Fruit fly (Drosophila melanogaster) whole organism, embryonic: ENCODE data around the gene Polr1C.

Source experiments
- Abd-B ChIP-seq: fragments of 200-800 bp; sonication (Bioruptor generic); optimal IDR thresholded peaks from 2 replicates; lab custom pipeline; 2018; ENCODE audit warnings: missing biosample characterization, mild to moderate bottlenecking, missing genetic modification characterization, moderate library complexity
- CG1024 ChIP-seq: fragments of 200-800 bp; sonication (Bioruptor generic); IDR thresholded peaks from 2 replicates; pipeline ENCODE4 v1.3.6; 2022; ENCODE audit warnings: missing biosample characterization, missing genetic modification characterization
- CG10274 ChIP-seq: fragments of 200-800 bp; sonication (Bioruptor generic); optimal IDR thresholded peaks from 3 replicates; lab custom pipeline; 2017; ENCODE audit warnings: missing biosample characterization, mild to moderate bottlenecking, missing genetic modification characterization
- CG10565 ChIP-seq: fragments of 200-800 bp; sonication (Bioruptor generic); optimal IDR thresholded peaks from 3 replicates; lab custom pipeline; 2016; ENCODE audit warnings: missing biosample characterization, mild to moderate bottlenecking, missing genetic modification characterization
- CG11504 ChIP-seq: fragments of 200-800 bp; sonication (Bioruptor generic); optimal IDR thresholded peaks from 3 replicates; lab custom pipeline; 2019; ENCODE audit warnings: missing biosample characterization, mild to moderate bottlenecking, missing genetic modification characterization, moderate library complexity
- CG12104 ChIP-seq: fragments of 200-800 bp; sonication (Bioruptor generic); optimal IDR thresholded peaks from 3 replicates; lab custom pipeline; 2016; ENCODE audit warnings: missing biosample characterization, missing genetic modification characterization
- CG12942 ChIP-seq: fragments of 200-800 bp; sonication (Bioruptor generic); optimal IDR thresholded peaks from 3 replicates; lab custom pipeline; 2016; ENCODE audit warnings: missing biosample characterization, missing genetic modification characterization
- CG13123 ChIP-seq: fragments of 200-800 bp; sonication (Bioruptor generic); optimal IDR thresholded peaks from 2 replicates; lab custom pipeline; 2016; ENCODE audit warnings: missing biosample characterization, missing genetic modification characterization
- CG15073 ChIP-seq: fragments of 200-800 bp; sonication (Bioruptor generic); optimal IDR thresholded peaks from 2 replicates; lab custom pipeline; 2016; ENCODE audit warnings: missing biosample characterization, missing genetic modification characterization
- CG15514 ChIP-seq: fragments of 200-800 bp; sonication (Bioruptor generic); optimal IDR thresholded peaks from 3 replicates; lab custom pipeline; 2017; ENCODE audit warnings: missing biosample characterization, missing genetic modification characterization, mild to moderate bottlenecking, moderate library complexity, missing genetic modification reagents
- CG16813 ChIP-seq: fragments of 200-800 bp; sonication (Bioruptor generic); IDR thresholded peaks from 3 replicates; pipeline ENCODE4 v1.3.6; 2022; ENCODE audit warnings: missing biosample characterization, missing genetic modification characterization; ENCODE audit not compliant: partially characterized antibody
- CG18764 ChIP-seq: fragments of 200-800 bp; sonication (Bioruptor generic); optimal IDR thresholded peaks from 3 replicates; lab custom pipeline; 2016; ENCODE audit warnings: missing biosample characterization, missing genetic modification characterization
- CG30431 ChIP-seq: fragments of 200-800 bp; sonication (Bioruptor generic); optimal IDR thresholded peaks from 2 replicates; lab custom pipeline; 2017; ENCODE audit warnings: missing biosample characterization, missing genetic modification characterization
- CG4328 ChIP-seq: fragments of 200-800 bp; sonication (Bioruptor generic); optimal IDR thresholded peaks from 3 replicates; lab custom pipeline; 2017; ENCODE audit warnings: missing biosample characterization, missing genetic modification reagents, missing genetic modification characterization
- CG7372 ChIP-seq: fragments of 200-800 bp; sonication (Bioruptor generic); IDR thresholded peaks from 2 replicates; pipeline ENCODE4 v1.3.6; 2022; ENCODE audit warnings: missing biosample characterization, missing genetic modification characterization
- CG8281 ChIP-seq: fragments of 200-800 bp; sonication (Bioruptor generic); optimal IDR thresholded peaks from 2 replicates; lab custom pipeline; 2018; ENCODE audit warnings: missing biosample characterization, mild to moderate bottlenecking, missing genetic modification characterization, moderate library complexity
- CHES-1-like ChIP-seq: fragments of 200-800 bp; sonication (Bioruptor generic); optimal IDR thresholded peaks from 2 replicates; lab custom pipeline; 2016; ENCODE audit warnings: missing biosample characterization, missing genetic modification characterization
- CkIIα-i1 ChIP-seq: fragments of 200-800 bp; sonication (Bioruptor generic); IDR thresholded peaks from 2 replicates; pipeline ENCODE4 v1.3.6; 2022; ENCODE audit warnings: missing biosample characterization, missing genetic modification characterization
- D ChIP-seq, 2 experiments: fragments of 200-800 bp in 1 of 2; fragments of >200 bp in 1 of 2; sonication (Bioruptor generic) in 1 of 2; optimal IDR thresholded peaks; 2 replicates in 1 of 2; 3 replicates in 1 of 2; lab custom pipeline; 2017; ENCODE audit warnings: mild to moderate bottlenecking in 1 of 2, missing biosample characterization in 1 of 2, missing genetic modification characterization in 1 of 2, missing genetic modification reagents in 1 of 2
- Dad ChIP-seq: fragments of 200-800 bp; sonication (Bioruptor generic); optimal IDR thresholded peaks from 3 replicates; lab custom pipeline; 2016; ENCODE audit warnings: missing biosample characterization, missing genetic modification characterization
- Dref ChIP-seq: fragments of 200-800 bp; sonication (Bioruptor generic); IDR thresholded peaks from 2 replicates; pipeline ENCODE4 v1.3.6; 2022; ENCODE audit warnings: missing biosample characterization, missing genetic modification characterization
- Elba2 ChIP-seq: fragments of 200-800 bp; sonication (Bioruptor generic); optimal IDR thresholded peaks from 3 replicates; lab custom pipeline; 2016; ENCODE audit warnings: missing biosample characterization, missing genetic modification characterization
- Lhr ChIP-seq: fragments of 200-800 bp; sonication (Bioruptor generic); optimal IDR thresholded peaks from 3 replicates; lab custom pipeline; 2017; ENCODE audit warnings: mild to moderate bottlenecking, missing biosample characterization, missing genetic modification reagents, missing genetic modification characterization
- Sry-β ChIP-seq: fragments of 200-800 bp; sonication (Bioruptor generic); optimal IDR thresholded peaks from 2 replicates; lab custom pipeline; 2018; ENCODE audit warnings: missing biosample characterization, mild to moderate bottlenecking, missing genetic modification characterization, moderate library complexity
- TFAM ChIP-seq: fragments of 200-800 bp; sonication (Bioruptor generic); optimal IDR thresholded peaks from 2 replicates; lab custom pipeline; 2017; ENCODE audit warnings: missing biosample characterization, missing genetic modification characterization, inconsistent platforms
- Tbp ChIP-seq: fragments of >200 bp; optimal IDR thresholded peaks from 2 replicates; lab custom pipeline; 2018; ENCODE audit warnings: missing biosample characterization, missing genetic modification characterization
- Xrp1 ChIP-seq: fragments of 200-800 bp; sonication (Bioruptor generic); IDR thresholded peaks from 2 replicates; pipeline ENCODE4 v1.3.6; 2022; ENCODE audit warnings: missing biosample characterization, missing genetic modification characterization
- btn ChIP-seq: fragments of 200-800 bp; sonication (Bioruptor generic); optimal IDR thresholded peaks from 2 replicates; lab custom pipeline; 2016; ENCODE audit warnings: missing biosample characterization, missing genetic modification characterization
- crc ChIP-seq: fragments of 200-800 bp; sonication (Bioruptor generic); optimal IDR thresholded peaks from 2 replicates; lab custom pipeline; 2016; ENCODE audit warnings: missing biosample characterization, missing genetic modification characterization
- crp ChIP-seq, 2 experiments: fragments of 200-800 bp; sonication (Bioruptor generic); optimal IDR thresholded peaks; 2 replicates in 1 of 2; 3 replicates in 1 of 2; lab custom pipeline; 2017; ENCODE audit warnings: missing biosample characterization in 2 of 2, missing genetic modification characterization in 2 of 2, mild to moderate bottlenecking in 1 of 2, moderate library complexity in 1 of 2
- cwo ChIP-seq: fragments of 200-800 bp; sonication (Bioruptor generic); optimal IDR thresholded peaks from 3 replicates; lab custom pipeline; 2017; ENCODE audit warnings: missing biosample characterization, missing genetic modification characterization, mild to moderate bottlenecking, moderate library complexity, missing genetic modification reagents
- disco-r ChIP-seq: fragments of 200-800 bp; sonication (Bioruptor generic); optimal IDR thresholded peaks from 2 replicates; lab custom pipeline; 2016; ENCODE audit warnings: missing biosample characterization, missing genetic modification characterization
- dmrt11E ChIP-seq: fragments of 200-800 bp; sonication (Bioruptor generic); optimal IDR thresholded peaks from 3 replicates; lab custom pipeline; 2018; ENCODE audit warnings: missing biosample characterization, mild to moderate bottlenecking, missing genetic modification characterization, moderate library complexity
- ewg ChIP-seq: fragments of 200-800 bp; sonication (Bioruptor generic); optimal IDR thresholded peaks from 3 replicates; lab custom pipeline; 2017; ENCODE audit warnings: mild to moderate bottlenecking, missing biosample characterization, missing genetic modification reagents, missing genetic modification characterization
- gsb-n ChIP-seq: fragments of 200-800 bp; sonication (Bioruptor generic); optimal IDR thresholded peaks from 3 replicates; lab custom pipeline; 2018; ENCODE audit warnings: missing biosample characterization, mild to moderate bottlenecking, missing genetic modification characterization
- hb ChIP-seq: fragments of 200-800 bp; sonication (Bioruptor generic); IDR thresholded peaks from 3 replicates; pipeline ENCODE4 v1.3.6; 2022; ENCODE audit warnings: missing biosample characterization, missing genetic modification characterization; ENCODE audit not compliant: partially characterized antibody
- lmd ChIP-seq: fragments of 200-800 bp; sonication (Bioruptor generic); IDR thresholded peaks from 2 replicates; pipeline ENCODE4 v1.3.6; 2022; ENCODE audit warnings: missing biosample characterization, missing genetic modification characterization
- mirr ChIP-seq: fragments of 200-800 bp; sonication (Bioruptor generic); optimal IDR thresholded peaks from 3 replicates; lab custom pipeline; 2018; ENCODE audit warnings: missing biosample characterization, mild to moderate bottlenecking, missing genetic modification characterization
- onecut ChIP-seq: fragments of 200-800 bp; sonication (Bioruptor generic); IDR thresholded peaks from 2 replicates; pipeline ENCODE4 v1.3.6; 2022; ENCODE audit warnings: missing biosample characterization, missing genetic modification characterization
- pb ChIP-seq: fragments of 200-800 bp; sonication (Bioruptor generic); optimal IDR thresholded peaks from 3 replicates; lab custom pipeline; 2016; ENCODE audit warnings: missing biosample characterization, missing genetic modification characterization
- pnt ChIP-seq: fragments of 200-800 bp; sonication (Bioruptor generic); optimal IDR thresholded peaks from 3 replicates; lab custom pipeline; 2016; ENCODE audit warnings: missing biosample characterization, missing genetic modification characterization
- pzg ChIP-seq: fragments of 200-800 bp; sonication (Bioruptor generic); optimal IDR thresholded peaks from 3 replicates; lab custom pipeline; 2018; ENCODE audit warnings: missing biosample characterization, mild to moderate bottlenecking, missing genetic modification characterization, moderate library complexity
- ranshi ChIP-seq: fragments of 200-800 bp; sonication (Bioruptor generic); IDR thresholded peaks from 2 replicates; pipeline ENCODE4 v1.3.6; 2022; ENCODE audit warnings: missing biosample characterization, missing genetic modification characterization
- sc ChIP-seq, 3 experiments: fragments of >200 bp in 2 of 3; fragments of 200-800 bp in 1 of 3; sonication (Bioruptor generic) in 1 of 3; optimal IDR thresholded peaks; 2 replicates in 2 of 3; 3 replicates in 1 of 3; lab custom pipeline; 2017; ENCODE audit warnings: mild to moderate bottlenecking in 1 of 3, missing biosample characterization in 1 of 3, missing genetic modification characterization in 1 of 3, missing genetic modification reagents in 1 of 3
- slbo ChIP-seq: fragments of 200-800 bp; sonication (Bioruptor generic); IDR thresholded peaks from 2 replicates; pipeline ENCODE4 v1.3.6; 2022; ENCODE audit warnings: missing biosample characterization, missing genetic modification characterization
- vvl ChIP-seq: fragments of 200-800 bp; sonication (Bioruptor generic); IDR thresholded peaks from 2 replicates; pipeline ENCODE4 v1.3.6; 2022; ENCODE audit warnings: missing biosample characterization, missing genetic modification characterization
- wek ChIP-seq: fragments of 200-800 bp; sonication (Bioruptor generic); optimal IDR thresholded peaks from 3 replicates; lab custom pipeline; 2018; ENCODE audit warnings: missing biosample characterization, mild to moderate bottlenecking, missing genetic modification characterization, moderate library complexity
- z ChIP-seq: fragments of 200-800 bp; sonication (Bioruptor generic); IDR thresholded peaks from 3 replicates; pipeline ENCODE4 v1.3.6; 2022; ENCODE audit warnings: missing biosample characterization, missing genetic modification characterization

Gene Polr1C

DNA sequence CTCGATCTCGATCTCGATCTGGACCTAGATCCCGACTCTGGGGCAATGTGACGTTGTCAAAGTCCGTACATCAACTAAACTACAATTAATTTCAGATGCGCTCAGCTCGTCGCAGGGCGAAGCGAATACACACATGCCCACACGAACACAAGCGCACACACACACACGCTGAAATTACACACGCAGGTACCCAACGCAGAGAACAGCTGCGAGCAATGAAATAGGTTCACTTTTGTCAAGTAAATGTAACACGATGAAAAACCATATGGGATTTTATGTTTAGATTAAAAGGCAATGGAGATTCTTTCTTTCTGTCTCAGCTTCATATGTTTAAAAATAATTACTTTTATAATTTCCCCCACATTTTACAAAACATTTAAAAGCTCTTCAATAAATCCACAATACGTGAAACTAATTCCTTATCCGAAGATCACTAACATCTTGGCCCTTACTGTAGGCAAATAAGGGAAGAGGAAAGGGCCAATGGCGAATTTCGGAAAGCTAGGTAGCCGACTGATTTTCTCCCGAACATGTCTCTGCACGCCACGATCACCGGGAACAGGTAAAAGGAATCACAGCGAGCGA is 31.6 kb downstream of the Polr1C start (continued):
- 0 out of 2 replicates have a peak, but pooled peaks have one; percentile 22 for TF ChIP-seq CG1024 (GFP tag; lab: Robert Waterston, UW)
- peak; percentile 53 for TF ChIP-seq Dad (GFP tag; lab: Kevin White, UChicago)
- no peak for TF ChIP-seq CG10565 (GFP tag; lab: Kevin White, UChicago)
- peak; percentile 67 for TF ChIP-seq CG15514 (GFP tag; lab: Kevin White, UChicago)
- TF ChIP-seq crp (GFP tag; optimal IDR thresholded peaks at IDR 0.05; lab: Kevin White, UChicago): peak in 1 of 2 experiments; percentile 21
- TF ChIP-seq CG8281: peak; percentile 57
- TF ChIP-seq Abd-B (GFP tag; lab: Kevin White, UChicago): peak; percentile 68
- peak; percentile 54 for TF ChIP-seq Elba2
- no peak for TF ChIP-seq hb (GFP tag; lab: Robert Waterston, UW)
- TF ChIP-seq sc (optimal IDR thresholded peaks at IDR 0.05; lab: Kevin White, UChicago): no peak
- TF ChIP-seq sc (GFP tag; optimal IDR thresholded peaks at IDR 0.05; lab: Kevin White, UChicago): peak; percentile 67
- peak; percentile 84 for TF ChIP-seq lmd
- TF ChIP-seq CkIIα-i1 (GFP tag; lab: Robert Waterston, UW): no peak
- peak; percentile 84 for TF ChIP-seq CG11504 (tag; lab: Kevin White, UChicago)
- no peak for TF ChIP-seq D (optimal IDR thresholded peaks at IDR 0.05; lab: Kevin White, UChicago)
- peak; percentile 78 for TF ChIP-seq D (GFP tag; optimal IDR thresholded peaks at IDR 0.05; lab: Kevin White, UChicago)
- TF ChIP-seq pb (GFP tag; lab: Kevin White, UChicago): peak; percentile 57
- no peak for TF ChIP-seq wek (GFP tag; lab: Kevin White, UChicago)
- peak; percentile 54 for TF ChIP-seq ewg (GFP tag; lab: Kevin White, UChicago)
- TF ChIP-seq CG15073 (GFP tag; lab: Kevin White, UChicago): no peak
- TF ChIP-seq CG4328 (GFP tag; lab: Kevin White, UChicago): peak; percentile 67
- TF ChIP-seq CG10274 (GFP tag; lab: Kevin White, UChicago): peak; percentile 38
- TF ChIP-seq Sry-β (GFP tag; lab: Kevin White, UChicago): no peak
- TF ChIP-seq CG7372 (GFP tag; lab: Robert Waterston, UW): peak; percentile 79
- TF ChIP-seq mirr: peak; percentile 31
- TF ChIP-seq CG18764 (GFP tag; lab: Kevin White, UChicago): peak; percentile 34
- no peak for TF ChIP-seq Dref (GFP tag; lab: Robert Waterston, UW)
- peak; percentile 73 for TF ChIP-seq pnt (GFP tag; lab: Kevin White, UChicago)
- TF ChIP-seq ranshi (GFP tag; lab: Robert Waterston, UW): peak; percentile 72; the same call in 1 of the 2 replicates
- TF ChIP-seq CG16813 (GFP tag; lab: Robert Waterston, UW): 0 out of 3 replicates have a peak, but pooled peaks have one; percentile 13
- TF ChIP-seq cwo (GFP tag; lab: Kevin White, UChicago): peak; percentile 74
- no peak for TF ChIP-seq z (GFP tag; lab: Robert Waterston, UW)
- peak; percentile 73 for TF ChIP-seq CG12104 (GFP tag; lab: Kevin White, UChicago)
- TF ChIP-seq gsb-n: peak; percentile 73
- TF ChIP-seq Tbp (GFP tag; lab: Kevin White, UChicago): no peak
- TF ChIP-seq disco-r: peak; percentile 69
- TF ChIP-seq TFAM (GFP tag; lab: Kevin White, UChicago): peak; percentile 6
- peak; percentile 88 for TF ChIP-seq vvl (GFP tag; lab: Robert Waterston, UW)
- peak; percentile 59 for TF ChIP-seq crc (GFP tag; lab: Kevin White, UChicago)
- peak; percentile 79 for TF ChIP-seq onecut (GFP tag; lab: Robert Waterston, UW)
- peak; percentile 54 for TF ChIP-seq CG12942 (GFP tag; lab: Kevin White, UChicago)
- TF ChIP-seq btn (GFP tag; lab: Kevin White, UChicago): no peak
- peak; percentile 86 for TF ChIP-seq CG30431
- peak; percentile 40 for TF ChIP-seq Lhr (GFP tag; lab: Kevin White, UChicago)
- TF ChIP-seq Xrp1 (GFP tag; lab: Robert Waterston, UW): peak; percentile 92
- TF ChIP-seq dmrt11E (tag; lab: Kevin White, UChicago): peak; percentile 93
- TF ChIP-seq slbo (GFP tag; lab: Robert Waterston, UW): peak; percentile 86
- TF ChIP-seq pzg (GFP tag; lab: Kevin White, UChicago): no peak
- TF ChIP-seq CHES-1-like (GFP tag; lab: Kevin White, UChicago): peak; percentile 58
- TF ChIP-seq CG13123 (GFP tag; lab: Kevin White, UChicago): peak; percentile 41
